Fruit fly (Drosophila melanogaster): ENCODE results near the gene js.

DNA sequence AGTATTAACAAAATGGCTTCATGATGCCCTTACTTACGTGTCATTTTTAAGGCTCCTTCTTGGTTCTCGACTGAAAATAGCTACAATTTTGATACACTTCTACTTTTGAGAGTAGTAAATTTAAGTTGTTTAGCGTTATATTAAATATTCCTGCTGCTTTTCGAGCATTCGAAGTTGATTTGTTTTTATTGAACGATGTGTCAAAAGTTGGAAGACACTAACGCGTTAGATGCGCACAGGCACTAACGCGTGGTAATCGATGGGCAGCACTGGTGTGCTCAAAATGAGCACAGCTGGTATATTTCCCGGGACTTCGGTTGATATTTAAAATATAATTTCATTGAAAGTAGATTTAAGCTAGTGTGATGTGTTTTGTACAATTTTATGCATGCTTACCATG lies 9.0 kb downstream of the js start, which contains the start of gene CG17931:
- TF ChIP-seq Dip3 (GFP tag; optimal IDR thresholded peaks at IDR 0.05) = no peak
- TF ChIP-seq CG10543 (GFP tag; optimal IDR thresholded peaks at IDR 0.05) = no peak
- no peak for TF ChIP-seq CG31388 (GFP tag; optimal IDR thresholded peaks at IDR 0.05)
- no peak; the same call in 1 of the 2 replicates for TF ChIP-seq CG32532 (GFP tag; IDR thresholded peaks at IDR 0.05)
